Worm (Caenorhabditis elegans): ENCODE data around the gene F21D9.2.

Gene F21D9.2

DNA sequence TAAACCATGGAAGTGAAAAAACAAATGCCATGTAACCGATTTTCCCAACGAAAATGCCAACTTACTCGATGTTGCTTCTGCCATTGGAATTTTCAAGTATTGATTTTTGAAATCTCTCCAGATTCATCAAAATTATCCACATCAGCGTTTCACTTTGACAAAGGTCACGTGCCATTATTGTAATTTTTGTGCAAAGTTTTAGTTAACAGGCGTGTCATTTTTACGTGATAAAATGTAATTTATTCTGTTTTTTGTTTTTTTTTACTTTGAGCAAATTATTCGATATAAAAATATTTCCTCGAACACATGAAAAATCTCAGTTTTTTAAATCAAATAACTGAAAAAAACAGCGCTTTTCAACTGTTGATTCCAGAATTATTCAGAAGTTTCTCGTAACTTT is at the start of gene F21D9.2:
Gene F21D9.2, minus strand, starts transcription at position 101 of the 400 bp plus-strand sequence.
- TF ChIP-seq ama-1 (optimal IDR thresholded peaks at IDR 0.05): no peak
- TF ChIP-seq pha-4 (tag; optimal IDR thresholded peaks at IDR 0.05): no peak
- no peak for TF ChIP-seq ceh-16 (tag; optimal IDR thresholded peaks at IDR 0.05)

ce11 chrV:19311391-19311790 is 49.1 kb upstream of the F21D9.2 start, which contains the start of gene C43D7.8:
TSS of gene C43D7.8 (minus strand) at chrV:19311491.
- TF ChIP-seq jun-1 (tag; optimal IDR thresholded peaks at IDR 0.05): no peak
- TF ChIP-seq hmg-11 (tag; optimal IDR thresholded peaks at IDR 0.05): no peak
- TF ChIP-seq egl-5 (tag; optimal IDR thresholded peaks at IDR 0.05): no peak
- TF ChIP-seq ceh-28 (tag; optimal IDR thresholded peaks at IDR 0.05): no peak
- no peak for TF ChIP-seq daf-12 (tag; optimal IDR thresholded peaks at IDR 0.05)
- no peak for TF ChIP-seq eor-1 (tag; optimal IDR thresholded peaks at IDR 0.05)
- no peak for TF ChIP-seq nfya-1 (tag; optimal IDR thresholded peaks at IDR 0.05; ENCODE audit: insufficient read depth)
- no peak for TF ChIP-seq ceh-82 (tag; optimal IDR thresholded peaks at IDR 0.05)
- TF ChIP-seq R02D3.7 (tag; optimal IDR thresholded peaks at IDR 0.05): no peak
- no peak for TF ChIP-seq nhr-12 (tag; optimal IDR thresholded peaks at IDR 0.05)
- TF ChIP-seq nhr-28 (tag; optimal IDR thresholded peaks at IDR 0.05): no peak
- TF ChIP-seq pqm-1 (tag; optimal IDR thresholded peaks at IDR 0.05): no peak
- TF ChIP-seq mml-1 (tag; optimal IDR thresholded peaks at IDR 0.05): no peak
- no peak for TF ChIP-seq ZK546.5 (tag; optimal IDR thresholded peaks at IDR 0.05)
- no peak for TF ChIP-seq sea-2 (GFP tag; optimal IDR thresholded peaks at IDR 0.05)
- TF ChIP-seq ztf-4 (tag; optimal IDR thresholded peaks at IDR 0.05): no peak
- no peak for TF ChIP-seq tbx-2 (tag; optimal IDR thresholded peaks at IDR 0.05)

DNA sequence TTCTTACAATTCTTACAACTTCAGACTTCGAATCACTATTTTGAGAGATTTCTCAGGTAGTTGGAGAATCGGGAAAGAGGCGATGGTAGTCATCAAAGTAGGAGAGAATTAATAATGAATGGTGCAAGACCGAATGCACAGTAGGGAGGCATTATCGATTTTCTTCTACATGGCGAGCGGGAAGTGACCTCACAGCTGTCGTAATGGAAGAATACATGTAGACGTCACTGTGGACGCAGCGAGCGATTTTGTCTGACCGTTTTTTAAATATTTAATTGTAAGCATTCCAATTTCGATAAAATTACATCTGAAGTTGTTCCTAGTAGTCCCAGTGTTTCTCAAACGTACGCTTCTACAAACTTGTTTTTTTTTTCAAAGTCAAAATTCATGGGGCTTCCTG is 47.3 kb upstream of the F21D9.2 start, which contains the start of gene F55C9.11:
Gene F55C9.11, minus strand, starts transcription at position 101 of the 400 bp plus-strand sequence.
- TF ChIP-seq nhr-43 (tag; optimal IDR thresholded peaks at IDR 0.05; ENCODE audit: poor library complexity, severe bottlenecking): no peak

DNA sequence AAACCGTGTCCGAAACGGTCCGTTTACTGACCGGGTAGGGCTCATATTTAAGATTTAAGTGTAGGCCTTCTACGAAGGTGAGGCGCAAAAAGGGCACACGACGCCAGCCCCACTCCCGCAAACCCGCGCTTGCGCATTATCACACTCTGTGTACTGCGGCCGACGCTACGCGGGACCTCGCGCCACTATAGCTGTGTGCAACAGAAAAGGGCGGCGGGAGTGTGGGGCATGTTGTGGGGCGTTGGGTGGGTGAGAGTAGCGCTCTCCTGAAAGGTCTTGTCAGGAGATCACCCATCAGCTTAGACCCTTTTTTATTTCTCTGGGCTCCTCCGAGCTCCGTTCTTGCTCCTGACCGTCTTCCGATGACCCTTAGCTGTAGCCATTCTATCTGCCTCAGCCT is 45.9 kb upstream of the F21D9.2 start:
- TF ChIP-seq nhr-11 (tag; optimal IDR thresholded peaks at IDR 0.05) (no peak), nhr-23 (tag; optimal IDR thresholded peaks at IDR 0.05) (no peak)

DNA sequence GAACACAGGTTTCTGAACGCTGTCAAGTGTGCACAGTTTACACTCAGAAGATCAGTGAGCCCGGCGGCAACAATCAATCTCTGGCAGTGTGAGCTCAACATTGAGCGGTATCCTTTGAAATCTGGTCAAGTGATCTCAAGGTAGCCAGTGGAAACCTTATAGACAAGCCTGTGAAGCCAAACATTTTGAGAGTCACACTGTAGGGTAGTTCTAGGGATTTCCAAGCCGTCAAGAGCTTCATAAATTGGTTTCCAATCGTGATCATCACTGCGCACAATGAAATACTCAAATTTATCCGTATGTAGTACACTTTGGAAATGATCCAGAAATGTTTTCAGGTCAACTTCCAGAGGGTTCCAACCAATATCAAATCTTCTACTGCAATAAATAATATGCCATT is 44.7 kb upstream of the F21D9.2 start, which contains the start of gene F55C9.15:
Gene F55C9.15, minus strand, starts transcription at position 101 of the 400 bp plus-strand sequence.
- no peak for TF ChIP-seq elt-1 (tag; optimal IDR thresholded peaks at IDR 0.05)
- no peak for TF ChIP-seq jun-1 (tag; optimal IDR thresholded peaks at IDR 0.05)
- TF ChIP-seq eor-1 (tag; optimal IDR thresholded peaks at IDR 0.05): no peak
- TF ChIP-seq ceh-28 (tag; optimal IDR thresholded peaks at IDR 0.05): no peak
- no peak for TF ChIP-seq ama-1 (optimal IDR thresholded peaks at IDR 0.05)
- TF ChIP-seq nhr-25 (tag; optimal IDR thresholded peaks at IDR 0.05): no peak
- TF ChIP-seq sea-2 (GFP tag; optimal IDR thresholded peaks at IDR 0.05): no peak
- no peak for TF ChIP-seq nhr-28 (tag; optimal IDR thresholded peaks at IDR 0.05)
- TF ChIP-seq lsy-12 (tag; optimal IDR thresholded peaks at IDR 0.05): no peak
- no peak for TF ChIP-seq skn-1 (tag; optimal IDR thresholded peaks at IDR 0.05)
- TF ChIP-seq snpc-4 (tag; optimal IDR thresholded peaks at IDR 0.05): no peak
- no peak for TF ChIP-seq ceh-82 (tag; optimal IDR thresholded peaks at IDR 0.05)

DNA sequence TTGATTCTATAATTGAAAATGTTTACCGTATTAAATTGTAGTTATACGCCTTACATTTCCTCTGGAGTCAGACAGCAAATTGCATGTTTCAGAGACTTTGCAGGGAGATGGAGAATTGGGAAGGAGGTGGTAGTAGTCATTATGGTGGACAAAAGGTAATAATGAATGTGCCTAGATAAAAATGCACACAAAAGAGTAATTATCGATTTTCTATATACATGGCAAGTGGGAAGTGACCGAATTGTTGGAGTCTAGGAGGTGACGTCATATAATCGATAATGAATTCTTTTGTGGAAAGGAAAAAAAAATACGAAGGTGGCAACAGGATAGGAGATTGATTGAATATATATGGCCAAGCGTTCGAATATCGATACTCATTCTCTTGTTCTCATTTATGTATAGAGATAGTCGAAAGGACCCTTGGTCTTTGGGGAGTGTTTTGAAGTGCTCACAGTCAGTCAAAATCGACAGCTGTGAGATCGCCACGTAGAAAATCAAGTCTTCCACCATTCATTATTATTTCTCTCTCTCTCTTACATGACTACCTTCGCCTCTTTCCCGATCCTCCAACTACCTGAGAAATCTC is 41.4 kb upstream of the F21D9.2 start, which contains the start of the genes fbxb-63 and fbxb-61:
Gene fbxb-63, minus strand, starts transcription at position 142 of the 586 bp plus-strand sequence.
Gene fbxb-61, plus strand, starts transcription at position 536 of the 586 bp plus-strand sequence.
- TF ChIP-seq ceh-28 (tag; optimal IDR thresholded peaks at IDR 0.05): no peak
- no peak for TF ChIP-seq nhr-23 (tag; optimal IDR thresholded peaks at IDR 0.05)
- TF ChIP-seq nhr-12 (tag; optimal IDR thresholded peaks at IDR 0.05): no peak
- no peak for TF ChIP-seq ceh-16 (tag; optimal IDR thresholded peaks at IDR 0.05)
- no peak for TF ChIP-seq ZK546.5 (tag; optimal IDR thresholded peaks at IDR 0.05)
- TF ChIP-seq nhr-67 (tag; optimal IDR thresholded peaks at IDR 0.05): no peak
- no peak for TF ChIP-seq elt-2 (tag; optimal IDR thresholded peaks at IDR 0.05)
- no peak for TF ChIP-seq ceh-9 (tag; optimal IDR thresholded peaks at IDR 0.05)
- TF ChIP-seq snpc-4 (tag; optimal IDR thresholded peaks at IDR 0.05): no peak
- TF ChIP-seq zag-1 (tag; optimal IDR thresholded peaks at IDR 0.05): no peak
- TF ChIP-seq aly-2 (tag; optimal IDR thresholded peaks at IDR 0.05): no peak
- no peak for TF ChIP-seq tbx-2 (tag; optimal IDR thresholded peaks at IDR 0.05)
- no peak for TF ChIP-seq nhr-43 (tag; optimal IDR thresholded peaks at IDR 0.05; ENCODE audit: poor library complexity, severe bottlenecking)
- no peak for TF ChIP-seq eor-1 (tag; optimal IDR thresholded peaks at IDR 0.05)
